Worm (Caenorhabditis elegans) whole organism, L3 larva: ENCODE measurements around the gene Y48E1C.2.
A peak's percentile ranks its signal among the peaks of the same experiment; 100 is the strongest.

Experiments
- R02D3.7 ChIP-seq: fragments of 150-350 bp; optimal IDR thresholded peaks from 2 replicates; lab custom pipeline; 2014; ENCODE audit warnings: missing biosample characterization, missing genetic modification characterization
- ZK546.5 ChIP-seq: sonication (generic microtip); optimal IDR thresholded peaks from 2 replicates; lab custom pipeline; 2017; ENCODE audit warnings: missing biosample characterization, missing genetic modification characterization
- aly-2 ChIP-seq: fragments of 150-350 bp; optimal IDR thresholded peaks from 2 replicates; lab custom pipeline; 2014; ENCODE audit warnings: missing biosample characterization, missing genetic modification characterization
- ama-1 ChIP-seq: fragments of 150-350 bp; optimal IDR thresholded peaks from 2 replicates; lab custom pipeline; 2018
- ceh-28 ChIP-seq: fragments of 150-350 bp; optimal IDR thresholded peaks from 2 replicates; lab custom pipeline; 2014; ENCODE audit warnings: missing biosample characterization, missing genetic modification reagents, missing genetic modification characterization
- ceh-9 ChIP-seq: sonication (generic microtip); optimal IDR thresholded peaks from 2 replicates; lab custom pipeline; 2018; ENCODE audit warnings: missing biosample characterization, missing genetic modification characterization
- daf-12 ChIP-seq: fragments of 150-350 bp; optimal IDR thresholded peaks from 2 replicates; lab custom pipeline; 2014; ENCODE audit warnings: missing biosample characterization, missing genetic modification reagents, missing genetic modification characterization
- egl-27 ChIP-seq: sonication (generic microtip); optimal IDR thresholded peaks from 4 replicates; lab custom pipeline; 2017; ENCODE audit warnings: missing biosample characterization, missing genetic modification reagents, missing genetic modification characterization
- egl-5 ChIP-seq: fragments of 150-350 bp; optimal IDR thresholded peaks from 2 replicates; lab custom pipeline; 2017; ENCODE audit warnings: missing biosample characterization, missing genetic modification reagents, missing genetic modification characterization, inconsistent platforms
- elt-2 ChIP-seq: sonication (generic microtip); optimal IDR thresholded peaks from 2 replicates; lab custom pipeline; 2016; ENCODE audit warnings: missing genetic modification reagents, mild to moderate bottlenecking, missing genetic modification characterization, missing compliant biosample characterization
- elt-3 ChIP-seq, 3 experiments: fragments of 150-350 bp in 1 of 3; sonication (generic microtip) in 2 of 3; optimal IDR thresholded peaks; 2 replicates in 2 of 3; 4 replicates in 1 of 3; lab custom pipeline; 2014 to 2017; ENCODE audit warnings: missing biosample characterization in 3 of 3, missing genetic modification characterization in 3 of 3
- fkh-2 ChIP-seq: fragments of 150-350 bp; optimal IDR thresholded peaks from 2 replicates; lab custom pipeline; 2014; ENCODE audit warnings: missing biosample characterization, missing genetic modification reagents, missing genetic modification characterization
- hmg-11 ChIP-seq: sonication (generic microtip); optimal IDR thresholded peaks from 2 replicates; lab custom pipeline; 2016; ENCODE audit warnings: missing genetic modification characterization, missing compliant biosample characterization
- jun-1 ChIP-seq: fragments of 150-350 bp; optimal IDR thresholded peaks from 2 replicates; lab custom pipeline; 2014; ENCODE audit warnings: missing biosample characterization, missing genetic modification reagents, missing genetic modification characterization
- lin-15B ChIP-seq: fragments of 150-350 bp; optimal IDR thresholded peaks from 2 replicates; lab custom pipeline; 2014; ENCODE audit warnings: missing biosample characterization, missing genetic modification characterization
- lin-39 ChIP-seq: fragments of 150-350 bp; optimal IDR thresholded peaks from 2 replicates; lab custom pipeline; 2018; ENCODE audit warnings: missing biosample characterization, missing genetic modification reagents, missing genetic modification characterization
- lsy-12 ChIP-seq: sonication (generic microtip); optimal IDR thresholded peaks from 2 replicates; lab custom pipeline; 2016; ENCODE audit warnings: mild to moderate bottlenecking, missing genetic modification characterization, missing compliant biosample characterization
- mml-1 ChIP-seq: fragments of 150-350 bp; sonication (generic microtip); optimal IDR thresholded peaks from 3 replicates; lab custom pipeline; 2014; ENCODE audit warnings: missing biosample characterization, missing genetic modification characterization
- nfya-1 ChIP-seq: sonication (generic microtip); optimal IDR thresholded peaks from 2 replicates; lab custom pipeline; 2017; ENCODE audit warnings: missing genetic modification characterization, mild to moderate bottlenecking, missing compliant biosample characterization, antibody characterized with exemption, moderate library complexity; ENCODE audit not compliant: insufficient read depth
- nhr-11 ChIP-seq: fragments of 150-350 bp; optimal IDR thresholded peaks from 2 replicates; lab custom pipeline; 2014; ENCODE audit warnings: missing biosample characterization, missing genetic modification characterization
- nhr-12 ChIP-seq: fragments of 150-350 bp; optimal IDR thresholded peaks from 2 replicates; lab custom pipeline; 2014; ENCODE audit warnings: missing biosample characterization, missing genetic modification characterization
- nhr-23 ChIP-seq: fragments of 150-350 bp; optimal IDR thresholded peaks from 2 replicates; lab custom pipeline; 2014; ENCODE audit warnings: missing biosample characterization, missing genetic modification reagents, missing genetic modification characterization
- nhr-237 ChIP-seq: fragments of 150-350 bp; optimal IDR thresholded peaks from 2 replicates; lab custom pipeline; 2014; ENCODE audit warnings: missing biosample characterization, missing genetic modification characterization
- nhr-25 ChIP-seq: sonication (generic microtip); optimal IDR thresholded peaks from 2 replicates; lab custom pipeline; 2017; ENCODE audit warnings: missing biosample characterization, missing genetic modification characterization
- nhr-43 ChIP-seq: sonication (generic microtip); optimal IDR thresholded peaks from 2 replicates; lab custom pipeline; 2016; ENCODE audit warnings: mild to moderate bottlenecking, missing genetic modification characterization, missing compliant biosample characterization; ENCODE audit not compliant: poor library complexity, severe bottlenecking
- nhr-77 ChIP-seq: fragments of 150-350 bp; optimal IDR thresholded peaks from 2 replicates; lab custom pipeline; 2014; ENCODE audit warnings: missing biosample characterization, missing genetic modification characterization
- pqm-1 ChIP-seq: fragments of 150-350 bp; optimal IDR thresholded peaks from 2 replicates; lab custom pipeline; 2017; ENCODE audit warnings: missing biosample characterization, missing genetic modification characterization, inconsistent platforms
- skn-1 ChIP-seq: fragments of 150-350 bp; optimal IDR thresholded peaks from 2 replicates; lab custom pipeline; 2014; ENCODE audit warnings: missing biosample characterization, missing genetic modification characterization
- snpc-4 ChIP-seq: fragments of 150-350 bp; optimal IDR thresholded peaks from 2 replicates; lab custom pipeline; 2014; ENCODE audit warnings: missing biosample characterization, missing genetic modification characterization
- unc-39 ChIP-seq: sonication (generic microtip); optimal IDR thresholded peaks from 4 replicates; lab custom pipeline; 2017; ENCODE audit warnings: missing biosample characterization, missing genetic modification characterization
- unc-62 ChIP-seq: fragments of 150-350 bp; sonication (generic microtip); optimal IDR thresholded peaks from 4 replicates; lab custom pipeline; 2014; ENCODE audit warnings: missing biosample characterization, missing genetic modification reagents, missing genetic modification characterization
- zag-1 ChIP-seq: fragments of 150-350 bp; optimal IDR thresholded peaks from 2 replicates; lab custom pipeline; 2014; ENCODE audit warnings: missing biosample characterization, missing genetic modification characterization
- ztf-11 ChIP-seq: fragments of 150-350 bp; optimal IDR thresholded peaks from 2 replicates; lab custom pipeline; 2014; ENCODE audit warnings: missing biosample characterization, missing genetic modification characterization

The Y48E1C.2 gene

ce11 chrII:13469043-13469652 lies 44.8 kb downstream of the Y48E1C.2 start, which contains the start of gene E01G4.3 (continued):
- TF ChIP-seq nhr-43 (tag; lab: Kevin White, UChicago) (peak; percentile 84), R02D3.7 (no peak), nhr-11 (tag; lab: Kevin White, UChicago) (peak; percentile 69), hmg-11 (tag; lab: Kevin White, UChicago) (no peak), zag-1 (tag; lab: Kevin White, UChicago) (no peak), egl-27 (tag; lab: Kevin White, UChicago) (peak; percentile 83), nhr-237 (tag; lab: Kevin White, UChicago) (no peak), pqm-1 (peak; percentile 98), egl-5 (no peak), nhr-25 (tag; lab: Kevin White, UChicago) (peak; percentile 90)

- TF ChIP-seq elt-3 (tag; optimal IDR thresholded peaks at IDR 0.05; lab: Kevin White, UChicago) (no peak), ztf-11 (no peak), unc-62 (GFP tag; lab: Kevin White, UChicago) (no peak), nhr-11 (tag; lab: Kevin White, UChicago) (no peak), jun-1 (tag; lab: Kevin White, UChicago) (no peak), fkh-2 (tag; lab: Kevin White, UChicago) (no peak), pqm-1 (no peak), lsy-12 (tag; lab: Kevin White, UChicago) (no peak), mml-1 (tag; lab: Kevin White, UChicago) (no peak), ceh-28 (tag; lab: Kevin White, UChicago) (no peak), snpc-4 (tag; lab: Kevin White, UChicago) (no peak), elt-2 (tag; lab: Kevin White, UChicago) (no peak), ZK546.5 (tag; lab: Kevin White, UChicago) (no peak), nfya-1 (tag; lab: Kevin White, UChicago) (no peak), nhr-25 (tag; lab: Kevin White, UChicago) (no peak), skn-1 (no peak), ama-1 (lab: Kevin White, UChicago) (no peak), nhr-77 (tag; lab: Kevin White, UChicago) (no peak), nhr-12 (tag; lab: Kevin White, UChicago) (no peak)
These were observed 46.3 kb downstream of the Y48E1C.2 start for ce11 chrII:13470655-13471054.

- TF ChIP-seq nhr-12 (tag; lab: Kevin White, UChicago) (no peak), ceh-9 (no peak), mml-1 (tag; lab: Kevin White, UChicago) (no peak), snpc-4 (tag; lab: Kevin White, UChicago) (no peak), unc-39 (tag; lab: Kevin White, UChicago) (no peak), R02D3.7 (no peak), daf-12 (tag; lab: Kevin White, UChicago) (no peak), aly-2 (no peak), zag-1 (tag; lab: Kevin White, UChicago) (no peak), ZK546.5 (tag; lab: Kevin White, UChicago) (no peak), pqm-1 (no peak)
These were observed 47.8 kb downstream of the Y48E1C.2 start, which contains the start of gene E01G4.5 for ce11 chrII:13472101-13472500. TSS of gene E01G4.5 (plus strand) at chrII:13472401.

ce11 chrII:13477230-13477629 lies 52.9 kb downstream of the Y48E1C.2 start:
- TF ChIP-seq ZK546.5 (tag; lab: Kevin White, UChicago) (no peak), nhr-23 (tag; lab: Kevin White, UChicago) (peak; percentile 36), nhr-25 (tag; lab: Kevin White, UChicago) (no peak), nfya-1 (tag; lab: Kevin White, UChicago) (peak; percentile 59), hmg-11 (tag; lab: Kevin White, UChicago) (peak; percentile 65), jun-1 (tag; lab: Kevin White, UChicago) (no peak), lin-39 (peak; percentile 12), snpc-4 (tag; lab: Kevin White, UChicago) (peak; percentile 67), fkh-2 (tag; lab: Kevin White, UChicago) (no peak), mml-1 (tag; lab: Kevin White, UChicago) (no peak), elt-2 (tag; lab: Kevin White, UChicago) (peak; percentile 23), lin-15B (tag; lab: Kevin White, UChicago) (peak; percentile 82)
